Worm (Caenorhabditis elegans): ENCODE results near the gene Y113G7C.1.

The Y113G7C.1 gene

ce11 chrV:20317442-20317841 is at the start of gene Y113G7C.1:
TSS of gene Y113G7C.1 (plus strand) at chrV:20317742.
- TF ChIP-seq sea-1 (GFP tag; conservative IDR thresholded peaks at IDR 0.05) (no peak), tbx-11 (GFP tag; IDR thresholded peaks at IDR 0.05) (no peak), ets-7 (tag; optimal IDR thresholded peaks at IDR 0.05) (no peak), hmbx-1 (tag; optimal IDR thresholded peaks at IDR 0.05) (no peak), F13C5.2 (tag; optimal IDR thresholded peaks at IDR 0.05) (no peak), aly-1 (tag; optimal IDR thresholded peaks at IDR 0.05) (no peak), ceh-13 (GFP tag; optimal IDR thresholded peaks at IDR 0.05) (no peak), pes-1 (GFP tag; IDR thresholded peaks at IDR 0.05) (no peak), scrt-1 (GFP tag; IDR thresholded peaks at IDR 0.05) (no peak), ceh-36 (tag; optimal IDR thresholded peaks at IDR 0.05) (no peak), tbx-37 (GFP tag; conservative IDR thresholded peaks at IDR 0.05) (no peak), ama-1 (optimal IDR thresholded peaks at IDR 0.05) (no peak), flt-1 (GFP tag; IDR thresholded peaks at IDR 0.05) (no peak), hmg-4 (GFP tag; optimal IDR thresholded peaks at IDR 0.05) (no peak), B0310.2 (tag; optimal IDR thresholded peaks at IDR 0.05) (no peak), tra-4 (tag; optimal IDR thresholded peaks at IDR 0.05) (no peak), hnd-1 (tag; optimal IDR thresholded peaks at IDR 0.05) (no peak)

ce11 chrV:20269661-20270137 is 47.8 kb upstream of the Y113G7C.1 start, which contains the start of the genes prmt-1 and cdkr-3:
TSS of gene prmt-1 (minus strand) at chrV:20269711.
TSS of gene cdkr-3 (plus strand) at chrV:20270107.
- TF ChIP-seq B0310.2 (tag; optimal IDR thresholded peaks at IDR 0.05): no peak
- TF ChIP-seq hmg-4 (GFP tag; optimal IDR thresholded peaks at IDR 0.05): no peak
- TF ChIP-seq ama-1 (optimal IDR thresholded peaks at IDR 0.05): no peak
- no peak for TF ChIP-seq ceh-36 (tag; optimal IDR thresholded peaks at IDR 0.05)
- TF ChIP-seq flt-1 (GFP tag; IDR thresholded peaks at IDR 0.05): no peak
- no peak for TF ChIP-seq tra-4 (tag; optimal IDR thresholded peaks at IDR 0.05)
- TF ChIP-seq ceh-13 (GFP tag; optimal IDR thresholded peaks at IDR 0.05): no peak
- TF ChIP-seq tbx-11 (GFP tag; IDR thresholded peaks at IDR 0.05): no peak
- no peak for TF ChIP-seq scrt-1 (GFP tag; IDR thresholded peaks at IDR 0.05)
- TF ChIP-seq aly-1 (tag; optimal IDR thresholded peaks at IDR 0.05): no peak
- no peak for TF ChIP-seq ets-7 (tag; optimal IDR thresholded peaks at IDR 0.05)
- no peak for TF ChIP-seq tbx-37 (GFP tag; conservative IDR thresholded peaks at IDR 0.05)
- TF ChIP-seq sea-1 (GFP tag; conservative IDR thresholded peaks at IDR 0.05): no peak
- no peak for TF ChIP-seq hmbx-1 (tag; optimal IDR thresholded peaks at IDR 0.05)

ce11 chrV:20276923-20277322 is 40.6 kb upstream of the Y113G7C.1 start:
- no peak for TF ChIP-seq sea-1 (GFP tag; conservative IDR thresholded peaks at IDR 0.05)
- no peak for TF ChIP-seq aly-1 (tag; optimal IDR thresholded peaks at IDR 0.05)
- TF ChIP-seq ama-1 (optimal IDR thresholded peaks at IDR 0.05): no peak
- no peak for TF ChIP-seq pes-1 (GFP tag; IDR thresholded peaks at IDR 0.05)
- TF ChIP-seq hmbx-1 (tag; optimal IDR thresholded peaks at IDR 0.05): no peak

- TF ChIP-seq ceh-36 (tag; optimal IDR thresholded peaks at IDR 0.05) (no peak), tra-4 (tag; optimal IDR thresholded peaks at IDR 0.05) (no peak), scrt-1 (GFP tag; IDR thresholded peaks at IDR 0.05) (no peak), aly-1 (tag; optimal IDR thresholded peaks at IDR 0.05) (no peak), tbx-37 (GFP tag; conservative IDR thresholded peaks at IDR 0.05) (no peak), ets-7 (tag; optimal IDR thresholded peaks at IDR 0.05) (no peak), flt-1 (GFP tag; IDR thresholded peaks at IDR 0.05) (no peak), ceh-13 (GFP tag; optimal IDR thresholded peaks at IDR 0.05) (no peak), ama-1 (optimal IDR thresholded peaks at IDR 0.05) (no peak), F13C5.2 (tag; optimal IDR thresholded peaks at IDR 0.05) (no peak), sea-1 (GFP tag; conservative IDR thresholded peaks at IDR 0.05) (no peak), hmbx-1 (tag; optimal IDR thresholded peaks at IDR 0.05) (no peak), tbx-11 (GFP tag; IDR thresholded peaks at IDR 0.05) (no peak), hnd-1 (tag; optimal IDR thresholded peaks at IDR 0.05) (no peak), pes-1 (GFP tag; IDR thresholded peaks at IDR 0.05) (no peak), B0310.2 (tag; optimal IDR thresholded peaks at IDR 0.05) (no peak), hmg-4 (GFP tag; optimal IDR thresholded peaks at IDR 0.05) (no peak)
Observed at ce11 chrV:20279309-20279708, 38.2 kb upstream of the Y113G7C.1 start.

ce11 chrV:20279811-20280317 is 37.7 kb upstream of the Y113G7C.1 start, which contains the start of gene pqn-94:
TSS of gene pqn-94 (minus strand) at chrV:20279861.
- TF ChIP-seq sea-1 (GFP tag; conservative IDR thresholded peaks at IDR 0.05): no peak
- no peak for TF ChIP-seq ama-1 (optimal IDR thresholded peaks at IDR 0.05)
- TF ChIP-seq flt-1 (GFP tag; IDR thresholded peaks at IDR 0.05): no peak
- no peak for TF ChIP-seq ceh-13 (GFP tag; optimal IDR thresholded peaks at IDR 0.05)
- TF ChIP-seq F13C5.2 (tag; optimal IDR thresholded peaks at IDR 0.05): no peak
- TF ChIP-seq ceh-36 (tag; optimal IDR thresholded peaks at IDR 0.05): no peak
- no peak for TF ChIP-seq hmg-4 (GFP tag; optimal IDR thresholded peaks at IDR 0.05)
- TF ChIP-seq hnd-1 (tag; optimal IDR thresholded peaks at IDR 0.05): no peak
- TF ChIP-seq tra-4 (tag; optimal IDR thresholded peaks at IDR 0.05): no peak
- no peak for TF ChIP-seq tbx-37 (GFP tag; conservative IDR thresholded peaks at IDR 0.05)
- TF ChIP-seq tbx-11 (GFP tag; IDR thresholded peaks at IDR 0.05): no peak
- no peak for TF ChIP-seq aly-1 (tag; optimal IDR thresholded peaks at IDR 0.05)
- no peak for TF ChIP-seq pes-1 (GFP tag; IDR thresholded peaks at IDR 0.05)
- no peak for TF ChIP-seq scrt-1 (GFP tag; IDR thresholded peaks at IDR 0.05)
- no peak for TF ChIP-seq B0310.2 (tag; optimal IDR thresholded peaks at IDR 0.05)

ce11 chrV:20282827-20283226 is 34.7 kb upstream of the Y113G7C.1 start:
- TF ChIP-seq sea-1 (GFP tag; conservative IDR thresholded peaks at IDR 0.05) (no peak), ama-1 (optimal IDR thresholded peaks at IDR 0.05) (no peak), ceh-13 (GFP tag; optimal IDR thresholded peaks at IDR 0.05) (no peak), tbx-37 (GFP tag; conservative IDR thresholded peaks at IDR 0.05) (no peak), tbx-11 (GFP tag; IDR thresholded peaks at IDR 0.05) (no peak), B0310.2 (tag; optimal IDR thresholded peaks at IDR 0.05) (no peak), hnd-1 (tag; optimal IDR thresholded peaks at IDR 0.05) (no peak), F13C5.2 (tag; optimal IDR thresholded peaks at IDR 0.05) (no peak), hmg-4 (GFP tag; optimal IDR thresholded peaks at IDR 0.05) (no peak), flt-1 (GFP tag; IDR thresholded peaks at IDR 0.05) (no peak), ets-7 (tag; optimal IDR thresholded peaks at IDR 0.05) (no peak)

- TF ChIP-seq ceh-13 (GFP tag; optimal IDR thresholded peaks at IDR 0.05): no peak
- TF ChIP-seq tra-4 (tag; optimal IDR thresholded peaks at IDR 0.05): no peak
- TF ChIP-seq B0310.2 (tag; optimal IDR thresholded peaks at IDR 0.05): no peak
- no peak for TF ChIP-seq tbx-11 (GFP tag; IDR thresholded peaks at IDR 0.05)
- no peak for TF ChIP-seq sea-1 (GFP tag; conservative IDR thresholded peaks at IDR 0.05)
- no peak for TF ChIP-seq hnd-1 (tag; optimal IDR thresholded peaks at IDR 0.05)
- no peak for TF ChIP-seq hmg-4 (GFP tag; optimal IDR thresholded peaks at IDR 0.05)
- no peak for TF ChIP-seq flt-1 (GFP tag; IDR thresholded peaks at IDR 0.05)
- no peak for TF ChIP-seq pes-1 (GFP tag; IDR thresholded peaks at IDR 0.05)
- no peak for TF ChIP-seq hmbx-1 (tag; optimal IDR thresholded peaks at IDR 0.05)
- TF ChIP-seq F13C5.2 (tag; optimal IDR thresholded peaks at IDR 0.05): no peak
- TF ChIP-seq ama-1 (optimal IDR thresholded peaks at IDR 0.05): no peak
- TF ChIP-seq scrt-1 (GFP tag; IDR thresholded peaks at IDR 0.05): no peak
- TF ChIP-seq ceh-36 (tag; optimal IDR thresholded peaks at IDR 0.05): no peak
- no peak for TF ChIP-seq aly-1 (tag; optimal IDR thresholded peaks at IDR 0.05)
- no peak for TF ChIP-seq ets-7 (tag; optimal IDR thresholded peaks at IDR 0.05)
- TF ChIP-seq tbx-37 (GFP tag; conservative IDR thresholded peaks at IDR 0.05): no peak
Observed at ce11 chrV:20289317-20289716, 28.2 kb upstream of the Y113G7C.1 start, which contains the start of gene mlt-4. TSS of gene mlt-4 (minus strand) at chrV:20289417.

Measured in whole organism, early embryonic.